Fruit fly (Drosophila melanogaster) whole organism, adult: ENCODE results near the gene CG8360.

ENCODE experiments used
- CG11617 ChIP-seq: fragments of 200-800 bp; sonication (Bioruptor generic); optimal IDR thresholded peaks from 2 replicates; lab custom pipeline; 2017; ENCODE audit warnings: mild to moderate bottlenecking, missing biosample characterization, missing genetic modification reagents, missing genetic modification characterization
- CG12768 ChIP-seq: fragments of 200-800 bp; sonication (Bioruptor generic); optimal IDR thresholded peaks from 2 replicates; lab custom pipeline; 2017; ENCODE audit warnings: missing biosample characterization, missing genetic modification characterization, mild to moderate bottlenecking, moderate library complexity, missing genetic modification reagents
- CG1620 ChIP-seq: fragments of 200-800 bp; sonication (Bioruptor generic); optimal IDR thresholded peaks from 2 replicates; lab custom pipeline; 2016; ENCODE audit warnings: missing biosample characterization, missing genetic modification characterization
- CG33017 ChIP-seq: fragments of 200-800 bp; sonication (Bioruptor generic); optimal IDR thresholded peaks from 2 replicates; lab custom pipeline; 2018; ENCODE audit warnings: missing biosample characterization, mild to moderate bottlenecking, missing genetic modification characterization, moderate library complexity
- CG7045 ChIP-seq: fragments of 200-800 bp; sonication (Bioruptor generic); optimal IDR thresholded peaks from 2 replicates; lab custom pipeline; 2017; ENCODE audit warnings: missing biosample characterization, mild to moderate bottlenecking, missing genetic modification characterization
- Hr96 ChIP-seq: fragments of 200-800 bp; sonication (Bioruptor generic); optimal IDR thresholded peaks from 2 replicates; lab custom pipeline; 2016; ENCODE audit warnings: missing biosample characterization, missing genetic modification characterization
- cnc ChIP-seq, 2 experiments: fragments of >200 bp; optimal IDR thresholded peaks; 2 replicates each; lab custom pipeline; 2017
- kay ChIP-seq: fragments of 200-800 bp; sonication (Bioruptor generic); peaks from one replicate; lab custom pipeline; 2016; ENCODE audit warnings: missing biosample characterization, missing genetic modification characterization, borderline replicate concordance
- pad ChIP-seq: fragments of 200-800 bp; sonication (Bioruptor generic); optimal IDR thresholded peaks from 3 replicates; lab custom pipeline; 2017; ENCODE audit warnings: missing biosample characterization, missing genetic modification characterization, mild to moderate bottlenecking, moderate library complexity, missing genetic modification reagents

dm6 chr2L:8185008-8185407 lies 27.8 kb upstream of the CG8360 start:
- TF ChIP-seq CG1620, result no peak
- no peak for TF ChIP-seq CG11617
- TF ChIP-seq kay, result no peak
- TF ChIP-seq CG33017 (tag; lab: Kevin White, UChicago), result no peak
- TF ChIP-seq CG12768 (GFP tag; lab: Kevin White, UChicago), result no peak
- TF ChIP-seq CG7045 (GFP tag; lab: Kevin White, UChicago), result no peak
- no peak for TF ChIP-seq cnc (optimal IDR thresholded peaks at IDR 0.05; lab: Kevin White, UChicago)
- TF ChIP-seq Hr96 (GFP tag; lab: Kevin White, UChicago), result no peak
- TF ChIP-seq pad (GFP tag; lab: Kevin White, UChicago), result no peak
